Fruit fly (Drosophila melanogaster): ENCODE measurements around the gene SAK.

The SAK gene

DNA sequence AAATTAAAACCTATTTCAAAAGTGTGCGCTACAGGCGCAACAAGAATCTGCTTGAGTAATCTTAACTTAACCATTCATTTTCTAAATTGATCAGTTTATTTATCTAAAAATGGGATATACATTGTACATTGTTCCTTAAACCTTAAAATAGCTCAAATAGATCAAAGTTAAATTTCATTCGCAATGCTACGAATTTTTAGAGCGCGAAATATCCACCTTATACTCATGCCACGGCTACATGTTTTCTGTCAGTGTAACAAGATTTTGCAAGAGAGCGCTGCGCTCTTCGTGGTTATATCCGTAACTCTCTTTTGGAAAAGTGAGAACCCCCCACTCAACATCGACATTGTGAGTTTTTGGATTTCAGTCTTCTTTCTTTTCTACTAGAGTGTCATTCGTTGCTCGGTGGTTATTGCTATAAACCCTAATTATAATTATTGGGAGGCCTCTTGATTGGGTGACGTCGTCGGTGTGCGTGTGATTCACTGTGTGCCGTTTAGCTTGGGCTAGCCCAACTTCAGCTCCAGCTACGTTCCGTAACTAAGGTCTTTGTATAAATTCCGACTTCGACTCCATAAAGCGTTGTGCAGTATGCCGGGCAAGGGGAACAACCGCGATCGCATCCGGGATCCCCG, 6.1 kb downstream of the SAK start (continued):
- TF ChIP-seq cwo (GFP tag; optimal IDR thresholded peaks at IDR 0.05) (no peak), Spps (tag; optimal IDR thresholded peaks at IDR 0.05) (no peak), Doc2 (GFP tag; IDR thresholded peaks at IDR 0.05) (no peak), CG7963 (GFP tag; IDR thresholded peaks at IDR 0.05; ENCODE audit: partially characterized antibody) (no peak), BEAF-32 (GFP tag; optimal IDR thresholded peaks at IDR 0.05) (no peak), Elba2 (GFP tag; optimal IDR thresholded peaks at IDR 0.05) (no peak), CG6791 (GFP tag; IDR thresholded peaks at IDR 0.05; ENCODE audit: partially characterized antibody) (0 out of 3 replicates have a peak, but pooled peaks have one; percentile 26), CG17328 (GFP tag; IDR thresholded peaks at IDR 0.05) (peak; percentile 51), Gsc (GFP tag; IDR thresholded peaks at IDR 0.05) (no peak), zen (tag; optimal IDR thresholded peaks at IDR 0.05) (no peak), CG13775 (GFP tag; optimal IDR thresholded peaks at IDR 0.05) (peak; percentile 28), wek (GFP tag; optimal IDR thresholded peaks at IDR 0.05) (no peak), Dad (GFP tag; optimal IDR thresholded peaks at IDR 0.05) (no peak), CG6254 (GFP tag; optimal IDR thresholded peaks at IDR 0.05) (peak; percentile 37), usp (GFP tag; optimal IDR thresholded peaks at IDR 0.05) (no peak), Sin3A (optimal IDR thresholded peaks at IDR 0.05) (no peak), gsb (GFP tag; IDR thresholded peaks at IDR 0.05) (no peak), insv (GFP tag; optimal IDR thresholded peaks at IDR 0.05) (no peak), Sox100B (GFP tag; optimal IDR thresholded peaks at IDR 0.05) (peak; percentile 30), CG18764 (GFP tag; optimal IDR thresholded peaks at IDR 0.05) (no peak), CG12391 (tag; optimal IDR thresholded peaks at IDR 0.05) (peak; percentile 53), tgo (GFP tag; IDR thresholded peaks at IDR 0.05) (peak; percentile 26; the same call in 1 of the 3 replicates), CG6689 (GFP tag; IDR thresholded peaks at IDR 0.05) (0 out of 2 replicates have a peak, but pooled peaks have one; percentile 9), Mad (GFP tag; optimal IDR thresholded peaks at IDR 0.05) (no peak), CG9609 (GFP tag; optimal IDR thresholded peaks at IDR 0.05) (no peak), gcm2 (GFP tag; optimal IDR thresholded peaks at IDR 0.05) (no peak), row (GFP tag; IDR thresholded peaks at IDR 0.05) (peak; percentile 71), psq (GFP tag; optimal IDR thresholded peaks at IDR 0.05) (no peak), gce (GFP tag; IDR thresholded peaks at IDR 0.05) (no peak), CG6765 (GFP tag; optimal IDR thresholded peaks at IDR 0.05) (no peak), CG12942 (GFP tag; optimal IDR thresholded peaks at IDR 0.05) (no peak), CG16779 (GFP tag; IDR thresholded peaks at IDR 0.05) (no peak), sug (tag; optimal IDR thresholded peaks at IDR 0.05) (no peak), D19B (GFP tag; optimal IDR thresholded peaks at IDR 0.05) (no peak), CG5245 (GFP tag; optimal IDR thresholded peaks at IDR 0.05) (peak; percentile 14), Lhr (GFP tag; optimal IDR thresholded peaks at IDR 0.05) (no peak), da (GFP tag; optimal IDR thresholded peaks at IDR 0.05) (no peak), NFAT (GFP tag; IDR thresholded peaks at IDR 0.05) (no peak), CG2889 (GFP tag; IDR thresholded peaks at IDR 0.05) (0 out of 3 replicates have a peak, but pooled peaks have one; percentile 26), Hr39 (optimal IDR thresholded peaks at IDR 0.05) (no peak), CG34376 (GFP tag; optimal IDR thresholded peaks at IDR 0.05) (peak; percentile 16), CG14441 (GFP tag; IDR thresholded peaks at IDR 0.05) (no peak), HLH3B (GFP tag; IDR thresholded peaks at IDR 0.05) (peak; percentile 38; the same call in 1 of the 2 replicates), CG7357 (GFP tag; IDR thresholded peaks at IDR 0.05) (no peak), CG14050 (GFP tag; IDR thresholded peaks at IDR 0.05) (no peak), Jarid2 (GFP tag; optimal IDR thresholded peaks at IDR 0.05) (peak; percentile 36), chn (GFP tag; optimal IDR thresholded peaks at IDR 0.05) (peak; percentile 10), Dref (GFP tag; IDR thresholded peaks at IDR 0.05) (no peak), slp2 (GFP tag; optimal IDR thresholded peaks at IDR 0.05) (peak; percentile 23), unpg (GFP tag; optimal IDR thresholded peaks at IDR 0.05) (peak; percentile 52), CG11723 (GFP tag; optimal IDR thresholded peaks at IDR 0.05) (no peak), CG2678 (tag; optimal IDR thresholded peaks at IDR 0.05) (peak; percentile 50)

Data from whole organism, embryonic.